Fruit fly (Drosophila melanogaster) whole organism, embryonic: Measurements from ENCODE around the gene CG46314.

ENCODE experiments used
- B-H2 ChIP-seq: fragments of 200-800 bp; sonication (Bioruptor generic); optimal IDR thresholded peaks from 2 replicates; lab custom pipeline; 2018; ENCODE audit warnings: missing biosample characterization, mild to moderate bottlenecking, missing genetic modification characterization
- CG10321 ChIP-seq: fragments of 200-800 bp; sonication (Bioruptor generic); IDR thresholded peaks from 2 replicates; pipeline ENCODE4 v1.3.6; 2022; ENCODE audit warnings: missing biosample characterization, missing genetic modification characterization
- CG10959 ChIP-seq: fragments of 200-800 bp; sonication (Bioruptor generic); IDR thresholded peaks from 2 replicates; pipeline ENCODE4 v1.3.6; 2022; ENCODE audit warnings: missing biosample characterization, missing genetic modification characterization
- CG12236 ChIP-seq: fragments of 200-800 bp; sonication (Bioruptor generic); optimal IDR thresholded peaks from 2 replicates; lab custom pipeline; 2016; ENCODE audit warnings: missing biosample characterization, missing genetic modification characterization
- CG13287 ChIP-seq: fragments of 200-800 bp; sonication (Bioruptor generic); IDR thresholded peaks from 2 replicates; pipeline ENCODE4 v1.3.6; 2022; ENCODE audit warnings: missing biosample characterization, missing genetic modification characterization; ENCODE audit not compliant: partially characterized antibody
- CG2678 ChIP-seq: fragments of 200-800 bp; sonication (Bioruptor generic); optimal IDR thresholded peaks from 3 replicates; lab custom pipeline; 2019; ENCODE audit warnings: missing biosample characterization, mild to moderate bottlenecking, missing genetic modification characterization, moderate library complexity
- CG30020 ChIP-seq: fragments of 200-800 bp; optimal IDR thresholded peaks from 2 replicates; lab custom pipeline; 2019; ENCODE audit warnings: missing biosample characterization, mild to moderate bottlenecking, missing genetic modification characterization, moderate library complexity
- CG30403 ChIP-seq: fragments of 200-800 bp; sonication (Bioruptor generic); optimal IDR thresholded peaks from 3 replicates; lab custom pipeline; 2016; ENCODE audit warnings: missing biosample characterization, missing genetic modification characterization
- CG4617 ChIP-seq: fragments of 200-800 bp; sonication (Bioruptor generic); optimal IDR thresholded peaks from 3 replicates; lab custom pipeline; 2016; ENCODE audit warnings: missing biosample characterization, missing genetic modification characterization, borderline replicate concordance
- CG8281 ChIP-seq: fragments of 200-800 bp; sonication (Bioruptor generic); optimal IDR thresholded peaks from 2 replicates; lab custom pipeline; 2018; ENCODE audit warnings: missing biosample characterization, mild to moderate bottlenecking, missing genetic modification characterization, moderate library complexity
- CG8359 ChIP-seq: fragments of 200-800 bp; sonication (Bioruptor generic); optimal IDR thresholded peaks from 2 replicates; lab custom pipeline; 2017; ENCODE audit warnings: missing biosample characterization, mild to moderate bottlenecking, missing genetic modification characterization, borderline replicate concordance
- CG8478 ChIP-seq: fragments of >200 bp; optimal IDR thresholded peaks from 2 replicates; lab custom pipeline; 2018
- CTCF ChIP-seq: fragments of 200-800 bp; sonication (Bioruptor generic); optimal IDR thresholded peaks from 2 replicates; lab custom pipeline; 2017; ENCODE audit warnings: missing biosample characterization, mild to moderate bottlenecking, missing genetic modification characterization, moderate library complexity
- CkIIα-i1 ChIP-seq: fragments of 200-800 bp; sonication (Bioruptor generic); IDR thresholded peaks from 2 replicates; pipeline ENCODE4 v1.3.6; 2022; ENCODE audit warnings: missing biosample characterization, missing genetic modification characterization
- CoRest ChIP-seq: fragments of 200-800 bp; sonication (Bioruptor generic); optimal IDR thresholded peaks from 3 replicates; lab custom pipeline; 2018; ENCODE audit warnings: missing biosample characterization, mild to moderate bottlenecking, missing genetic modification characterization, moderate library complexity
- Dek ChIP-seq: fragments of 200-800 bp; sonication (Bioruptor generic); optimal IDR thresholded peaks from 3 replicates; lab custom pipeline; 2019; ENCODE audit warnings: missing biosample characterization, mild to moderate bottlenecking, missing genetic modification characterization, moderate library complexity
- ERR ChIP-seq: fragments of 200-800 bp; sonication (Bioruptor generic); optimal IDR thresholded peaks from 2 replicates; lab custom pipeline; 2016; ENCODE audit warnings: missing biosample characterization, missing genetic modification characterization
- GATAe ChIP-seq: fragments of 200-800 bp; sonication (Bioruptor generic); conservative IDR thresholded peaks from 2 replicates; pipeline ENCODE4 v1.3.6; 2022; ENCODE audit warnings: missing biosample characterization, missing genetic modification characterization
- HHEX ChIP-seq: fragments of 200-800 bp; sonication (Bioruptor generic); optimal IDR thresholded peaks from 3 replicates; lab custom pipeline; 2017; ENCODE audit warnings: missing biosample characterization, mild to moderate bottlenecking, missing genetic modification characterization, missing genetic modification reagents
- Ravus ChIP-seq: fragments of 200-800 bp; sonication (Bioruptor generic); IDR thresholded peaks from 2 replicates; pipeline ENCODE4 v1.3.6; 2022; ENCODE audit warnings: missing biosample characterization, missing genetic modification characterization
- Sox100B ChIP-seq: fragments of 200-800 bp; sonication (Bioruptor generic); optimal IDR thresholded peaks from 3 replicates; lab custom pipeline; 2018; ENCODE audit warnings: missing biosample characterization, mild to moderate bottlenecking, missing genetic modification characterization
- bsh ChIP-seq, 2 experiments: fragments of 200-800 bp; sonication (Bioruptor generic); optimal IDR thresholded peaks; 2 replicates each; lab custom pipeline; 2017 to 2018; ENCODE audit warnings: mild to moderate bottlenecking in 2 of 2, missing biosample characterization in 2 of 2, missing genetic modification characterization in 2 of 2, moderate library complexity in 1 of 2
- chn ChIP-seq: fragments of 200-800 bp; sonication (Bioruptor generic); optimal IDR thresholded peaks from 2 replicates; lab custom pipeline; 2016; ENCODE audit warnings: missing biosample characterization, missing genetic modification characterization
- da ChIP-seq: fragments of 200-800 bp; sonication (Bioruptor generic); optimal IDR thresholded peaks from 2 replicates; lab custom pipeline; 2016; ENCODE audit warnings: missing biosample characterization, missing genetic modification characterization
- dmrt99B ChIP-seq: fragments of 200-800 bp; sonication (Bioruptor generic); optimal IDR thresholded peaks from 2 replicates; lab custom pipeline; 2018; ENCODE audit warnings: missing biosample characterization, mild to moderate bottlenecking, missing genetic modification characterization, moderate library complexity
- dysf ChIP-seq: fragments of 200-800 bp; sonication (Bioruptor generic); IDR thresholded peaks from 3 replicates; pipeline ENCODE4 v1.3.6; 2022; ENCODE audit warnings: missing biosample characterization, missing genetic modification characterization
- eve ChIP-seq, 2 experiments: fragments of >200 bp; optimal IDR thresholded peaks; 2 replicates each; lab custom pipeline; 2017; ENCODE audit warnings: missing biosample characterization in 2 of 2, missing genetic modification characterization in 2 of 2
- fd96Cb ChIP-seq: fragments of 200-800 bp; sonication (Bioruptor generic); optimal IDR thresholded peaks from 2 replicates; lab custom pipeline; 2018; ENCODE audit warnings: missing biosample characterization, mild to moderate bottlenecking, missing genetic modification characterization, moderate library complexity
- fu2 ChIP-seq: fragments of 200-800 bp; sonication (Bioruptor generic); optimal IDR thresholded peaks from 2 replicates; lab custom pipeline; 2016; ENCODE audit warnings: missing biosample characterization, missing genetic modification characterization
- hkb ChIP-seq, 2 experiments: fragments of 200-800 bp in 1 of 2; fragments of >200 bp in 1 of 2; sonication (Bioruptor generic) in 1 of 2; IDR thresholded peaks in 1 of 2; optimal IDR thresholded peaks in 1 of 2; 2 replicates each; pipeline versions ENCODE4 v1.3.6 to Lab custom; 2017 to 2022; ENCODE audit warnings: missing biosample characterization in 1 of 2, missing genetic modification characterization in 1 of 2
- insv ChIP-seq, 2 experiments: fragments of 200-800 bp; sonication (Bioruptor generic); optimal IDR thresholded peaks; 3 replicates each; lab custom pipeline; 2016 to 2018; ENCODE audit warnings: missing biosample characterization in 2 of 2, missing genetic modification characterization in 2 of 2
- ken ChIP-seq: fragments of 200-800 bp; sonication (Bioruptor generic); IDR thresholded peaks from 3 replicates; pipeline ENCODE4 v1.3.6; 2022; ENCODE audit warnings: missing biosample characterization, missing genetic modification characterization
- odd ChIP-seq: fragments of 200-800 bp; sonication (Bioruptor generic); optimal IDR thresholded peaks from 2 replicates; lab custom pipeline; 2017; ENCODE audit warnings: missing biosample characterization, mild to moderate bottlenecking, missing genetic modification characterization
- otp ChIP-seq: fragments of 200-800 bp; sonication (Bioruptor generic); IDR thresholded peaks from 3 replicates; pipeline ENCODE4, ENCODE4 v1.3.6; 2022; ENCODE audit warnings: missing biosample characterization, missing genetic modification characterization
- p53 ChIP-seq: fragments of 200-800 bp; sonication (Bioruptor generic); optimal IDR thresholded peaks from 2 replicates; lab custom pipeline; 2016; ENCODE audit warnings: missing biosample characterization, missing genetic modification characterization
- ro ChIP-seq: fragments of 200-800 bp; sonication (Bioruptor generic); IDR thresholded peaks from 2 replicates; pipeline ENCODE4 v1.3.6; 2022; ENCODE audit warnings: missing biosample characterization, missing genetic modification characterization
- scrt ChIP-seq: fragments of 200-800 bp; sonication (Bioruptor generic); optimal IDR thresholded peaks from 2 replicates; lab custom pipeline; 2018; ENCODE audit warnings: missing biosample characterization, mild to moderate bottlenecking, missing genetic modification characterization, moderate library complexity
- tin ChIP-seq: fragments of 200-800 bp; sonication (Bioruptor generic); optimal IDR thresholded peaks from 3 replicates; lab custom pipeline; 2016; ENCODE audit warnings: missing biosample characterization, missing genetic modification characterization
- twi ChIP-seq: fragments of 200-800 bp; optimal IDR thresholded peaks from 2 replicates; lab custom pipeline; 2019; ENCODE audit warnings: missing biosample characterization, mild to moderate bottlenecking, missing genetic modification characterization, moderate library complexity
- tx ChIP-seq: fragments of 200-800 bp; sonication (Bioruptor generic); optimal IDR thresholded peaks from 2 replicates; lab custom pipeline; 2016; ENCODE audit warnings: missing biosample characterization, missing genetic modification characterization
- vvl ChIP-seq: fragments of 200-800 bp; sonication (Bioruptor generic); IDR thresholded peaks from 2 replicates; pipeline ENCODE4 v1.3.6; 2022; ENCODE audit warnings: missing biosample characterization, missing genetic modification characterization

Gene CG46314

DNA sequence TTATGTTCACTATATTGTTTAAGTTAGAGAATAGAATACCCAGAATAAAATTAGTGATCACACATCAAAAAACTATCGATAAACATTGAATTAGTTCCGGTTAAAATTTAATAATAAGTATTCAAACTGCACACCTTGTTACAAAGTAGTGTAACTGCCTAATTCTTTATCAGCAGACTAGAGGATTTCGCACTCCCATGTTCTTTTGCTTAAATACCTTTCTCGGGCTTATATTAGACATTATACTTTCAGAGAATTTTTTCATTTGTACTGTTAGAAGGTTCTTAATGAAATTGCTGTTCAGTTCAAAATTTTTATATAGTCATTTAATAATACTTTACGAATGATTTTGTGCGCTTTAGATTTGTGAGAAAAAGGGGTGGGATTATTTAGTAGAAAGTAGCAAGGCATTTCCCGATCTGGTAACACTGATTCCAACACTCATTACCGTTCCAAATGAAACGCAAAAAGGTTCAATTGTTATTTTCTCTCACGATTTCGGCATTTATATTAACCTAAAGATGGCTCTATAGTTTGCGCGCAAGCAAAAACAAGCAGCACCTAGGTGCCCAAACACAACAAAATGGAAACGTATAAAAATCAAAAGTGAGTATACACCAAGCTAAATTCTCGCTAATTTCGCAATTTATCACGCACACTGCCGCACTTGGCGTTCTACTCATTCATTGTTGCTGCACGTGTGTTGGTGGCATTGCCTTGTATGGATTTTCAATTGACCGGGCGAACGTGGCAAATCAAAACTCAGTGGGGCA lies 3.5 kb upstream of the CG46314 start, which contains the start of gene crc (continued):
- TF ChIP-seq CG8281 (no peak), chn (no peak), CG13287 (GFP tag; lab: Robert Waterston, UW) (peak; percentile 62), CG10321 (GFP tag; lab: Robert Waterston, UW) (no peak), CG2678 (peak; percentile 53), dmrt99B (tag; lab: Kevin White, UChicago) (peak; percentile 17), vvl (GFP tag; lab: Robert Waterston, UW) (peak; percentile 13; the same call in 1 of the 2 replicates), CG30020 (tag; lab: Kevin White, UChicago) (peak; percentile 85), ken (no peak), CG8359 (GFP tag; lab: Kevin White, UChicago) (no peak), Dek (no peak), ro (GFP tag; lab: Robert Waterston, UW) (no peak), CG30403 (GFP tag; lab: Kevin White, UChicago) (peak; percentile 57), CTCF (no peak), dysf (GFP tag; lab: Robert Waterston, UW) (no peak), fd96Cb (tag; lab: Kevin White, UChicago) (no peak), otp (GFP tag; lab: Robert Waterston, UW) (no peak), hkb (optimal IDR thresholded peaks at IDR 0.05; lab: Kevin White, UChicago) (no peak), hkb (GFP tag; IDR thresholded peaks at IDR 0.05; lab: Robert Waterston, UW) (no peak), CG8478 (no peak), tx (GFP tag; lab: Kevin White, UChicago) (no peak), da (GFP tag; lab: Kevin White, UChicago) (no peak), Ravus (GFP tag; lab: Robert Waterston, UW) (no peak), ERR (GFP tag; lab: Kevin White, UChicago) (no peak), fu2 (GFP tag; lab: Kevin White, UChicago) (no peak), CoRest (tag; lab: Kevin White, UChicago) (no peak), p53 (GFP tag; lab: Kevin White, UChicago) (no peak), B-H2 (no peak), CG4617 (GFP tag; lab: Kevin White, UChicago) (peak; percentile 28), bsh (GFP tag; optimal IDR thresholded peaks at IDR 0.05; lab: Kevin White, UChicago) (no peak), scrt (GFP tag; lab: Kevin White, UChicago) (peak; percentile 7), insv (GFP tag; optimal IDR thresholded peaks at IDR 0.05; lab: Kevin White, UChicago) (no peak), CkIIα-i1 (GFP tag; lab: Robert Waterston, UW) (no peak), CG10959 (GFP tag; lab: Robert Waterston, UW) (no peak), CG12236 (GFP tag; lab: Kevin White, UChicago) (no peak), odd (GFP tag; lab: Kevin White, UChicago) (no peak), eve (GFP tag; optimal IDR thresholded peaks at IDR 0.05; lab: Kevin White, UChicago) (peak in 1 of 2 experiments; percentile 47), GATAe (GFP tag; lab: Robert Waterston, UW) (no peak), Sox100B (GFP tag; lab: Kevin White, UChicago) (no peak), twi (tag; lab: Kevin White, UChicago) (no peak), tin (GFP tag; lab: Kevin White, UChicago) (no peak), HHEX (GFP tag; lab: Kevin White, UChicago) (no peak)
- TF ChIP-seq, all 482 proteins: peak for 118
